Worm (Caenorhabditis elegans) whole organism, midembryonic: Measurements from ENCODE around the gene nhr-63.

Experiments
- T22C8.4 ChIP-seq: fragments of 200-800 bp; sonication (Bioruptor generic); IDR thresholded peaks from 2 replicates; pipeline ENCODE4 v1.3.6; 2022; ENCODE audit warnings: missing genetic modification characterization, missing compliant biosample characterization
- cog-1 ChIP-seq: sonication (generic microtip); optimal IDR thresholded peaks from 2 replicates; lab custom pipeline; 2016; ENCODE audit warnings: missing genetic modification characterization, missing compliant biosample characterization
- flt-1 ChIP-seq: fragments of 200-800 bp; sonication (Bioruptor generic); IDR thresholded peaks from 2 replicates; pipeline ENCODE4 v1.3.6; 2022; ENCODE audit warnings: missing genetic modification characterization, missing compliant biosample characterization
- med-1 ChIP-seq: sonication (generic microtip); optimal IDR thresholded peaks from 2 replicates; lab custom pipeline; 2017; ENCODE audit warnings: missing genetic modification characterization, mild to moderate bottlenecking, missing compliant biosample characterization, antibody characterized with exemption, missing genetic modification reagents; ENCODE audit not compliant: insufficient read depth
- ref-1 ChIP-seq: fragments of 200-800 bp; sonication (Bioruptor generic); conservative IDR thresholded peaks from 2 replicates; pipeline ENCODE4 v1.3.6; 2022; ENCODE audit warnings: missing genetic modification reagents, missing genetic modification characterization, missing compliant biosample characterization
- tab-1 ChIP-seq: fragments of 200-800 bp; sonication (Bioruptor generic); IDR thresholded peaks from 2 replicates; pipeline ENCODE4 v1.3.6; 2022; ENCODE audit warnings: missing genetic modification characterization, missing compliant biosample characterization
- ztf-23 ChIP-seq: fragments of 200-800 bp; sonication (Bioruptor generic); IDR thresholded peaks from 2 replicates; pipeline ENCODE4 v1.3.6; 2022; ENCODE audit warnings: missing genetic modification reagents, missing genetic modification characterization, missing compliant biosample characterization
- ztf-29 ChIP-seq: fragments of 200-800 bp; sonication (Bioruptor generic); IDR thresholded peaks from 2 replicates; pipeline ENCODE4 v1.3.6; 2022; ENCODE audit warnings: missing genetic modification reagents, missing genetic modification characterization, missing compliant biosample characterization

DNA sequence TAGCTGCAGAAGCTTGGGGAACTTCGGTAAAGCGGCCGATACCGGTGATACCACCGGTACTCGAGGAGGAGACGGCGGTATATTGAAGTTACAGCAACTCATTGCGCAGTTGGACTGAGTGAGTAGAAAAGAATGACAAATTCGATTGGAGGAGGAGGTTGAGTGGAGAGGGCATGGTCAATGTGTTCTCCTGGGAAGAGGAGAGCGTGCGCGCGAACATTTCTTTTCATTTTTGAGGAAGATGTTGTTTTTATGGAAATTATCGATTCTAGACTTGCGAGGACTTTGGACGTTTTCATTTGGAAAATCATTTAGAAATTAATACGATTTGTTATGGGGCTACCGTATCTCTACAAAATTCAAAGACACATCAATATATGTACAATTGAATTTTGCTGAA, 26.8 kb downstream of the nhr-63 start:
- TF ChIP-seq ztf-23 (GFP tag; lab: Robert Waterston, UW) (no peak), T22C8.4 (GFP tag; lab: Robert Waterston, UW) (no peak), flt-1 (GFP tag; lab: Robert Waterston, UW) (no peak), tab-1 (GFP tag; lab: Robert Waterston, UW) (no peak), cog-1 (no peak), ref-1 (GFP tag; lab: Robert Waterston, UW) (no peak), med-1 (GFP tag; lab: Kevin White, UChicago) (no peak), ztf-29 (GFP tag; lab: Robert Waterston, UW) (no peak)
